Fruit fly (Drosophila melanogaster) Kc167 (cell line): Measurements from ENCODE around the gene Gr28a.

Source experiments
- Myc ChIP-seq: fragments of >200 bp; optimal IDR thresholded peaks from 2 replicates; lab custom pipeline; 2017; ENCODE audit warnings: missing external identifiers
- Sin3A ChIP-seq: fragments of >200 bp; optimal IDR thresholded peaks from 2 replicates; lab custom pipeline; 2018; ENCODE audit warnings: missing external identifiers
- h ChIP-seq: fragments of >200 bp; optimal IDR thresholded peaks from 3 replicates; lab custom pipeline; 2018; ENCODE audit warnings: missing external identifiers
- insv ChIP-seq: fragments of >200 bp; optimal IDR thresholded peaks from 3 replicates; lab custom pipeline; 2018; ENCODE audit warnings: missing external identifiers
- psq ChIP-seq: fragments of >200 bp; optimal IDR thresholded peaks from 2 replicates; lab custom pipeline; 2017; ENCODE audit warnings: missing external identifiers
- ttk ChIP-seq: sonication (Bioruptor generic); optimal IDR thresholded peaks from 2 replicates; lab custom pipeline; 2017; ENCODE audit warnings: missing external identifiers

The Gr28a gene

dm6 chr2L:7474404-7474803 lies 20.4 kb upstream of the Gr28a start, which contains the start of gene CG6441:
CG6441 (plus strand) TSS chr2L:7474704.
- TF ChIP-seq Sin3A (no peak), insv (no peak), h (no peak), psq (lab: Kevin White, UChicago) (no peak), Myc (lab: Kevin White, UChicago) (no peak)

- TF ChIP-seq Sin3A = no peak
- no peak for TF ChIP-seq Myc (lab: Kevin White, UChicago)
- no peak for TF ChIP-seq ttk
- no peak for TF ChIP-seq psq (lab: Kevin White, UChicago)
- no peak for TF ChIP-seq insv
- TF ChIP-seq h = no peak
Observed at dm6 chr2L:7473248-7473647, 19.2 kb upstream of the Gr28a start.

dm6 chr2L:7466304-7466703 lies 12.3 kb upstream of the Gr28a start, which contains the start of gene CG6055:
CG6055 (plus strand) TSS chr2L:7466543.
- no peak for TF ChIP-seq Sin3A
- TF ChIP-seq ttk = no peak
- no peak for TF ChIP-seq psq (lab: Kevin White, UChicago)
- TF ChIP-seq h = no peak
- TF ChIP-seq Myc (lab: Kevin White, UChicago) = no peak
- no peak for TF ChIP-seq insv

DNA sequence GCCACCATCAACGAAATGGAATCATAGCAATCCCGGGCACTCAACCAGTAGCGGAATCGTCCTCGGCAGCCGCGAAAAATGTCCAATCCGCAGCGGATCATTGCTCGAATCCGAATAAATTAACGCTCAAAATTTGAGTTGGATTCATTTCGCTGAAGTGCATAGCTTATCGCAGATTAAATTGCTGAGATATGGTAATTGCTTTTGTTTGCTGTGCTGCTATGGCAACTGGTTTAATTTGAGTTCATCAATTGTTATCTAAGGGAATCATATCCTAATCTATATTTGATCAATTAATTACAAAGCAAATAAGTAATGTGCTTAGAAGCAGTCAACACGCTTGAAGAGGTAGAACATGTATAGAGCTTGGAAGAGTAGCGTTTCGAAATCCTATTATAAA lies 8.1 kb upstream of the Gr28a start, which contains the start of gene Gr28b:
Gene Gr28b (minus strand): TSS at position 101 of the 400 bp plus-strand sequence.
- TF ChIP-seq Sin3A = no peak
- TF ChIP-seq ttk = no peak
- TF ChIP-seq insv = no peak
- no peak for TF ChIP-seq Myc (lab: Kevin White, UChicago)
- TF ChIP-seq psq (lab: Kevin White, UChicago) = no peak
- no peak for TF ChIP-seq h

dm6 chr2L:7452093-7452492 lies 1.9 kb downstream of the Gr28a start:
- no peak for TF ChIP-seq psq (lab: Kevin White, UChicago)
- no peak for TF ChIP-seq h
- no peak for TF ChIP-seq Sin3A
- no peak for TF ChIP-seq Myc (lab: Kevin White, UChicago)
- TF ChIP-seq ttk = no peak
- no peak for TF ChIP-seq insv

dm6 chr2L:7450966-7451365 lies 3.0 kb downstream of the Gr28a start, which contains the start of gene santa-maria:
santa-maria (minus strand) TSS chr2L:7451244.
- TF ChIP-seq psq (lab: Kevin White, UChicago) (no peak), insv (no peak), Myc (lab: Kevin White, UChicago) (no peak), ttk (no peak), Sin3A (no peak), h (no peak)

dm6 chr2L:7448371-7448770 lies 5.6 kb downstream of the Gr28a start:
- TF ChIP-seq Sin3A = no peak
- no peak for TF ChIP-seq insv
- no peak for TF ChIP-seq h
- TF ChIP-seq psq (lab: Kevin White, UChicago) = no peak
- TF ChIP-seq ttk = no peak
- TF ChIP-seq Myc (lab: Kevin White, UChicago) = no peak

DNA sequence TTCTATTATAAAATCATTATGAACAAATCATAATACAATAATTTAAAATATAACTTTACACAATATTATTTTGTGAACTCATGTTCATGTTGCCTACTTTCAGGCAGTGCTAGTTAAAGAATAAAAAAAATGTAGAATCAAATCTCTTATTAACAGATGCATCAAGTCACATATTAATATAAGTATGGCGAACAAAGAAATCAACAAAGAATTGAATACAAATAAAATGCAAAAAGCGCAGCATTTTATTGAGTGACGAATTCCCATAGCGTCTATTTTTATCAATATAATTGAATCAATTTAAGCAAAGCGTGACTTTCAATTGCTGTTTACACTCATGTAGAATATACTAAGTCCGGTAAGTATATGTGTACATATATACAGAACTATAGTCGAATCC lies 6.2 kb downstream of the Gr28a start:
- TF ChIP-seq Myc (lab: Kevin White, UChicago) = no peak
- TF ChIP-seq Sin3A = no peak
- no peak for TF ChIP-seq h

DNA sequence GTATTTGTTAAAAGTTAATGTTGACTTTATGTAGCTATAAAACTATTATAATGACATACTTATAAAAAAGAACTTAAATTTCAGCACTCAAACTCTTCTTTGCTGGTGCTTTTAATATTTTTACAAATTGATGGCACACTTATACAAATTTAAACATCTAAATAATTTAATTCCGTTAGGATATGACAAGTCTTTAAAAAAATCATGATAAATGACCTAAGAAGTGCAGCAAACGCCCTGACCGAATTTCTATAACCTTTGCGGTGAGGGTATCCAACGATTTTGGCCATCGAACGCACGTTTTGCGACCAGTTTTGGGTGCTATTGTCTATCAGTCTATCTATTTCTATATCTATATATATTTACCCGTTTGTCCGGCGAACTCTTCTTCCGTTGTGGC lies 11.1 kb downstream of the Gr28a start:
- no peak for TF ChIP-seq ttk
- TF ChIP-seq Sin3A = no peak
- TF ChIP-seq insv = no peak
- no peak for TF ChIP-seq Myc (lab: Kevin White, UChicago)
- TF ChIP-seq psq (lab: Kevin White, UChicago) = no peak
- no peak for TF ChIP-seq h

dm6 chr2L:7442106-7442505 lies 11.9 kb downstream of the Gr28a start:
- TF ChIP-seq Myc (lab: Kevin White, UChicago) (no peak), Sin3A (no peak), psq (lab: Kevin White, UChicago) (no peak), h (no peak), ttk (no peak), insv (no peak)

DNA sequence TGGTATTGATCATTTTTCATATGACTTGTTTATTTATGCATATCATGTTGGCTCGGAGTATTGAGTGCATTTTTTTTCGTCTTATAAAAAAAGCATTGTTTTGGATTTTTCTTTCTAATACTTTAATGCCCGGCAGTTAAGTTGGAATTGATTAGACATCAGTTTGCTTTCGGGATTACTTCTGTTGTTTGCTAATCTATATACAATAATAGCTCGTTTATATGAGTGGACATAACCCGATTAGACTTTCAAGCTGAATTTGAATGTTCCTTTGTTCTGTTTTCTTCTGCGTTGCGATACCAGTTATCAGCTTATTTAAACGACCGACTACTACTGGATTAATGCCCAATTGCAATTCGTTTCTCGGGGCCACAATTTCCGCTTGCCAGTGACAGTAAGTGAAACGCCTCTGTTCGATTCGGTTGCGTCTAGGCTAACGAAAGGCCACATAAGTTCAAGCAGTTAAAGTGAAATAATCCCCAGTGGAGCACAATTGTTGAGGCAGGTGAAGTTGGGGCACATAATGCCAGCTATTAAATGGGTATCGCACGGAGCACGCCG lies 13.5 kb downstream of the Gr28a start:
- TF ChIP-seq h (no peak), Sin3A (no peak), insv (no peak), psq (lab: Kevin White, UChicago) (no peak), Myc (lab: Kevin White, UChicago) (no peak)

DNA sequence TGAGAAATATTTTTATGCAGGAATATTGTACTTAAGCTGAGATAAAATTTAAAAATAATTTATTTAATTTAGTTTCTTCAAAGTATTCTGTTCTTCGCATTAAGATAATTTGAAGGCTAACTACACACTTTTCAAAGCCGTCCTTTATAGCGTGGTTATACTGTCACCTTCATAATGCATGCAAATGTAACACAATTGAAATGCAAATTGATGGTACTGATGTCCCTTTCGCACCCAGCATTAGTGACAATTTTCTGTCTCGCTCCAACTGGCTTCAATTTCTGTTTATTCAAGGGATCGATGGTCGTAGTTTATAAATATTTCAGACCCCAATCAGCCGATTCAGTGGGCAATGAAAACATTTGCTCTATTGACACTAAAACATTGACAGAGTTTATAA lies 15.5 kb downstream of the Gr28a start:
- TF ChIP-seq Sin3A (no peak), Myc (lab: Kevin White, UChicago) (no peak), ttk (no peak), psq (lab: Kevin White, UChicago) (no peak), h (no peak), insv (no peak)

DNA sequence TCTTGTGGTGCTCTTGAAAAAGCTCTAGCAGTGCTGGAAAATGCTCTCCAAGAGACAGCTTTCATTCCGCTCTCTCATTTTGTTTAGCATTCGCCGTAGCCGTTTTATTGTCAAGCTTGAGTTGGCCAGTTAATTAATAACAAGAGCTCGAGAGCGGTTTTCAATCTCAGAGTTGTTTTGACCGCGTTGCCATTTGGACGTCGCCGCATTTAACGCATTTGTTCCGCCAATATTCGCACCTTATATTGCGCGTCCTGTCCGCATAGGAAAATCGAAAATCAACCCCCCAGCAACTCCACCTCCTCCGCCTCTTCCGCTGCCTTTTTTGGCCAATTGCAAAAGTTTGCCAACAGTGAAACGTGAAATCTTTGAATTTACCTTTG lies 16.7 kb downstream of the Gr28a start, which contains the start of gene CG5973:
Gene CG5973 (plus strand): TSS at position 168 of the 383 bp plus-strand sequence.
- TF ChIP-seq insv = no peak
- no peak for TF ChIP-seq ttk
- no peak for TF ChIP-seq psq (lab: Kevin White, UChicago)
- TF ChIP-seq h = no peak
